Worm (Caenorhabditis elegans): ENCODE data around the gene K12H6.12.

Gene K12H6.12

DNA sequence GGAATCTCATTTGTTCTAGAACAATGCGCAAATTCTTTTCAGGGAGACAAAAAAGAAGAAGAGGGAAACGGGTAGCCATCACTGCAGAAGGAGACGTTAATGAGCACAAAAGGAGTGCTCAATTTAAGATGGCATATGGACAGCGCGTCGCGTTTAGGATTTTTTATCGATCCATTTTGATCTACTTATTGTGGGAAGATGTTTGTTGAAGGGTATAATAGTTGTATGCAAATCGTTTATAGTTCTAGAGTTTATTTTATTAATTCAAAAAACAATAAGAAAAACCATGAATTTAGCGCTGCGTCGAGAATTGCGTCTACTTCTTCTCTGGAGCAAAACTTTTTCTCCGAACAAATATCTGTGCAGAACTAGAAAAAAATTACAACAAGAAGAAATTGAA is 34.4 kb upstream of the K12H6.12 start, which contains the start of gene sdz-9:
TSS of gene sdz-9 (minus strand) at position 101 of the 400 bp plus-strand sequence.
- no peak for TF ChIP-seq dve-1 (tag; optimal IDR thresholded peaks at IDR 0.05; ENCODE audit: insufficient read depth)
- TF ChIP-seq unc-62 (GFP tag; optimal IDR thresholded peaks at IDR 0.05 in 1 of 2): peak in 1 of 2 experiments; percentile 10
- no peak for TF ChIP-seq unc-62 (tag; optimal IDR thresholded peaks at IDR 0.05)

DNA sequence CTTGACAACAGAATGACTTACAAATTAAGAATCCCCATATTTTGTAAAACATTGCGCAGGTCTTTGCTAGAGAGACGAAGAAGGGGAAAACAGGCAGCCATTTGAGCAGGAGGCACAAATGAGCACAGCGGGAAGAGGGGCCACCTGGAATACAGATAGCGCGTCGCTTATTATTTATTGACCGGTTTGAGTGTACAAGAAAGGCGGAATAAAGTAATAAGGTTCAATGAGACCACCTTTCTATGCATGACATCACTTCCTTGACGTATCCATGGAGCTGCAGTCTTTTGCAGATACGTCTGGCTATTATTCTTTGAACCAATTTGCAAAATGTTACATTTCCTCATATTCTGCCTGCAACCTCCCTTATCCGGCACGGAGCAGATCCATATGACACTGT is 33.1 kb upstream of the K12H6.12 start, which contains the start of gene fbxb-111:
TSS of gene fbxb-111 (minus strand) at position 101 of the 400 bp plus-strand sequence.
- TF ChIP-seq ceh-62 (tag; optimal IDR thresholded peaks at IDR 0.05) (no peak), nhr-237 (tag; optimal IDR thresholded peaks at IDR 0.05) (no peak), lin-1 (GFP tag; IDR thresholded peaks at IDR 0.05) (no peak)

DNA sequence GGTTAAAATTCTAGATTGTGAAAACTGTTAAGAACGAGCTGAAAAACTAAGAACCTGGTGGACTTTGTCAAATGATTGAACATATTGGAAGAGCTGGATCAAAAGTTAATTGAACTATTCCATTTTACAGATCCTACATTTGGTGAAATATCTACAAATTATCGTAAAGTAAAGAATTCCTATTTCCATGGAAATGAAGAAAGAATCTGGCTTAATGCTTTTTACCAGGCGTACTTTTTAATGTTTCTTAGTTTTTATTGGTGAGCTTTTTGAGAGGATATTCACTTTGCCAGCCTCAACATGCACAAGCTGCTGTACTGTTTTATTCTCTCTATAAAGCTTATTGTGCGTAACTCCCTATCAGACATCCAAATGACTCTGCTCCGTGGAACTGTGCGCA is 30.1 kb upstream of the K12H6.12 start, which contains the start of gene F08D12.4:
TSS of gene F08D12.4 (plus strand) at position 301 of the 400 bp plus-strand sequence.
- no peak for TF ChIP-seq Y105C5A.15 (GFP tag; IDR thresholded peaks at IDR 0.05)
- TF ChIP-seq hlh-30 (tag; optimal IDR thresholded peaks at IDR 0.05; ENCODE audit: insufficient read depth): no peak
- TF ChIP-seq lir-3 (tag; optimal IDR thresholded peaks at IDR 0.05): no peak
- no peak for TF ChIP-seq php-3 (GFP tag; IDR thresholded peaks at IDR 0.05)
- no peak for TF ChIP-seq ces-1 (GFP tag; optimal IDR thresholded peaks at IDR 0.05)
- TF ChIP-seq F37D6.2 (tag; optimal IDR thresholded peaks at IDR 0.05): no peak
- TF ChIP-seq egl-43 (GFP tag; IDR thresholded peaks at IDR 0.05): no peak
- TF ChIP-seq mdl-1 (tag; optimal IDR thresholded peaks at IDR 0.05): no peak

DNA sequence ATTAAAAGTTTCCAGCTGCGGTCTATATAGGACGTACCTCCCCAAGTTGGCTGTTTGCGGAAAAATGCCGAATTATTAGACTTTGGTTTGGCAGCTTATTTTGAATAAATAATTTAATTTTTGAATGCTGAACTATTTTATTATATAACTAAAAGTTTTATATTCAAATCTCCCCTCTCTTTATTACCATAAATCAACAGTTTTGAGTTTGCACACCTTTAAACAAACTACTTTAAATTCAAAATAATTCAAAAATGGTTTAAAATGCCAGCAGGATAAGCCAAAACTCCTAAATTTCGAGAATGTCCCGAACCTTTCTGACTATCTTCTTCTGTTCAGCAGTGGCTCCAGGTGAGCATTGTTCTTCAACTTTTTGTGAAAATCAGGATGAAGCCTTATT is 28.7 kb upstream of the K12H6.12 start, which contains the start of gene F08D12.3:
TSS of gene F08D12.3 (plus strand) at position 301 of the 400 bp plus-strand sequence.
- TF ChIP-seq zfp-2 (tag; optimal IDR thresholded peaks at IDR 0.05): no peak

DNA sequence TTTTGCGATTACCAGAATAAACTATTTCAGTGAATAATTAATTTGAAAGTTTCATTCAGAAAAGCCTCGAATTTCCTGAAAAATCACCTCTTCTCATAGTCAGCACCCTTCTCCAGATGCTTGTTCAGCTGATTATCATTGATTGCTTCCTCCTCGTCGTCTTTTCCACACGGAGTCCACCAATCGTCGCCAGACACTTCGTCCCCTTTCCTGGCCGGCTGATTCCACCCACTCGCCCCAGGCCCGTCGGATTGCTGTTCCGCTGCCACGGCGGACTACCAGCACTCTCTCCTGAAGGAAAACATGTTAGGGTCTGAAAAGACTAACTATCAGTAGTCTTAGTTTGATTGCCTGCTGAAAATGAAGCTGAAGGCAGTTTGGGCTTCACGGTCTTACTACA is 27.2 kb upstream of the K12H6.12 start:
- TF ChIP-seq unc-62 (GFP tag; optimal IDR thresholded peaks at IDR 0.05 in 1 of 2) (peak in 1 of 2 experiments; percentile 56), unc-62 (tag; optimal IDR thresholded peaks at IDR 0.05) (no peak), snpc-1.2 (GFP tag; IDR thresholded peaks at IDR 0.05) (no peak), set-16 (GFP tag; IDR thresholded peaks at IDR 0.05) (peak; percentile 50; the same call in 1 of the 2 replicates)

DNA sequence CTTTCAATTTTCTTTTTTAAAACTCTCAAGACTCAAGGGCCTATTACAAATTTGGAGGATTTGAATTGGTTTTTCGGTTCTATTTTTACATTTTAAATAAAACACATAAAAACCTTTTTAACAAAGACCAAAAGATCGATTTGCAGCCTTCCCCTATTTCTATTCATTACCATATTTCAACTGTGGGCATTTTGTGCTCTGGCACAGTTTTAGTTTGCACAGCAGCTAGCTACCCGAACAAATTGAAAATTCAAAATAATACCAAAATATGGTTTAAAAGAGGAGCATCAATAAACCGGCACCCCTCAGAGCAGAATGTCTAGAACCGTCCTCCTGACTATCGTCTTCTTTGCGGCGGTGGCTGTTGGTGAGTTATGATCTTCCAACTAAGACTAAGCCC is 26.6 kb upstream of the K12H6.12 start, which contains the start of gene F08D12.2:
TSS of gene F08D12.2 (plus strand) at position 301 of the 400 bp plus-strand sequence.
- TF ChIP-seq madf-9 (GFP tag; conservative IDR thresholded peaks at IDR 0.05) (no peak), fos-1 (tag; optimal IDR thresholded peaks at IDR 0.05) (no peak), fkh-10 (GFP tag; optimal IDR thresholded peaks at IDR 0.05) (no peak), nhr-6 (tag; optimal IDR thresholded peaks at IDR 0.05) (no peak), mes-2 (tag; optimal IDR thresholded peaks at IDR 0.05; ENCODE audit: poor library complexity, severe bottlenecking) (no peak), lir-3 (tag; optimal IDR thresholded peaks at IDR 0.05) (no peak), nhr-77 (tag; optimal IDR thresholded peaks at IDR 0.05) (no peak), duxl-1 (tag; optimal IDR thresholded peaks at IDR 0.05; ENCODE audit: poor library complexity) (no peak), lim-7 (GFP tag; IDR thresholded peaks at IDR 0.05) (no peak), unc-39 (tag; optimal IDR thresholded peaks at IDR 0.05) (no peak), sdz-12 (GFP tag; optimal IDR thresholded peaks at IDR 0.05) (no peak), dpl-1 (GFP tag; optimal IDR thresholded peaks at IDR 0.05) (no peak), F26F4.8 (GFP tag; conservative IDR thresholded peaks at IDR 0.05) (no peak), ceh-20 (GFP tag; IDR thresholded peaks at IDR 0.05) (no peak), aha-1 (tag) (no peak), spr-1 (tag; optimal IDR thresholded peaks at IDR 0.05) (no peak), zfp-3 (GFP tag; conservative IDR thresholded peaks at IDR 0.05) (no peak), daf-8 (GFP tag; IDR thresholded peaks at IDR 0.05) (no peak), nhr-102 (tag; optimal IDR thresholded peaks at IDR 0.05) (no peak), Y75B8A.6 (GFP tag; IDR thresholded peaks at IDR 0.05) (no peak)
